Worm (Caenorhabditis elegans) whole organism, L4/young adult: ENCODE data around the gene C31H2.3.

ENCODE experiments used
- W03F9.2 ChIP-seq: fragments of 150-350 bp; optimal IDR thresholded peaks from 2 replicates; lab custom pipeline; 2014; ENCODE audit warnings: missing biosample characterization, missing genetic modification characterization
- dao-5 ChIP-seq: sonication (generic microtip); optimal IDR thresholded peaks from 2 replicates; lab custom pipeline; 2016; ENCODE audit warnings: missing genotype, missing genetic modification characterization, moderate library complexity, missing compliant biosample characterization
- him-1 ChIP-seq: sonication (generic microtip); optimal IDR thresholded peaks from 2 replicates; lab custom pipeline; 2016; ENCODE audit warnings: missing genotype, missing genetic modification reagents, missing genetic modification characterization, missing compliant biosample characterization

The C31H2.3 gene

DNA sequence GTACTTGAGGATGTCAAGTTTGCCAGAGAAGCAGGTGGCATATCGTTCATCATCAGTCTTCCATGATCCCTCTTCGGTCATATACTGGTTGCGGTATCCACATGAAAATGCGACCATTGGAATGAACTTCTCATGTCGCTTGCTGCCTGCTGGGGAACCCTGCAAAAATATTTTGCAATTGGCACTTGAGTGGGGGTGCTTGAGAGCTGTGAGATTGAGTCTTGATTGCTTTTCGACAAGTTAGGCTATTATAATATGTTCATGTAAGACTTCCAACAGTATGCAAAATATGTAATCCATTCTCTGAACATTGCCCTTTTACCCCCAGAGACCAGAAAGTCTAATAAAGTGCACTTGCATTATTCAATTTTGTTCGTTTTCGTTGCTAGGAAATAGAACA is 38.0 kb downstream of the C31H2.3 start:
- no peak for TF ChIP-seq W03F9.2 (tag; lab: Kevin White, UChicago)
- TF ChIP-seq dao-5 (tag; lab: Kevin White, UChicago), result no peak
- TF ChIP-seq him-1 (tag; lab: Kevin White, UChicago), result no peak

- TF ChIP-seq dao-5 (tag; lab: Kevin White, UChicago) (no peak), him-1 (tag; lab: Kevin White, UChicago) (no peak), W03F9.2 (tag; lab: Kevin White, UChicago) (no peak)
Measured at ce11 chrX:5115511-5115910, 38.7 kb downstream of the C31H2.3 start.

- no peak for TF ChIP-seq W03F9.2 (tag; lab: Kevin White, UChicago)
- no peak for TF ChIP-seq him-1 (tag; lab: Kevin White, UChicago)
- TF ChIP-seq dao-5 (tag; lab: Kevin White, UChicago), result no peak
Measured at ce11 chrX:5111894-5112293, 42.3 kb downstream of the C31H2.3 start.

DNA sequence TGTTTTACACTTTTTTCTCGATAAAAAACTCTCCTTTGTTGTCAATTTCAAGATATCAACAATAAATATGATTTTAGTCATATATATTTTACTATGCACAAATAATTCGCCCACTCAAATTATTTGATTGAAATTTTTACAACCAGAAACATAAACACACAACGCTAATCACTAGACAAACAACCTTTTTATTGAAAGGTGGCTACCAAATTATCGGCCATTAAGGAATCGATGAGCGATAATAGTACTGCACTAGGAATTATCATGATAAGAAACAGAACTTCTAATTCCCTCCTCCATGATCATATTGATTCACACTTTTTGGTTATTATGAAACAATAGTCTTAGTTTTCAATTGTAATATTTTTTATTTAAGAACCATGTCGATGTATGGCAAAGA is 45.0 kb downstream of the C31H2.3 start, which contains the start of gene C42D8.1:
TSS of gene C42D8.1 (plus strand) at position 377 of the 400 bp plus-strand sequence.
- TF ChIP-seq him-1 (tag; lab: Kevin White, UChicago), result no peak
- TF ChIP-seq W03F9.2 (tag; lab: Kevin White, UChicago), result no peak
- TF ChIP-seq dao-5 (tag; lab: Kevin White, UChicago), result no peak

DNA sequence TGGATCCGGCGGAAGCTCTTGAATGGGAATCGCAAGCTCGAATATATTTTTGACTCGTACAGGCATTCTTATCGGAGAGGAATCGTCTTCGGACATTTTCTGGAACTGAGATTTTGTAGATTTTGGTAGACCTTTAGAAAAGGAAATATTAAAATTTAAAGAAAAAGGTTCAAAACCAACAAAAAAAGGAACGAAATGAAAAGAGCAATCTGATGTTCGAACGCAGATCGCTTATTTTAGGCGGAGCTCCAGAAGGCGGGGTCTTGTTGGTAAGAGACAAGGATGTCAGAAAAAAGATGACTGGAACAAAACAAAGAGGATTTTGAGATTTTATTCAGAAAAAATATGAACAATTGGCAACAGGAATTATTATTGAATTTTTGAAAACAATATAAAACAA is 47.2 kb downstream of the C31H2.3 start, which contains the start of gene C42D8.9:
TSS of gene C42D8.9 (minus strand) at position 101 of the 400 bp plus-strand sequence.
- TF ChIP-seq W03F9.2 (tag; lab: Kevin White, UChicago) (no peak), him-1 (tag; lab: Kevin White, UChicago) (no peak), dao-5 (tag; lab: Kevin White, UChicago) (no peak)

- TF ChIP-seq dao-5 (tag; lab: Kevin White, UChicago), result no peak
Measured at ce11 chrX:5106187-5106694, 47.9 kb downstream of the C31H2.3 start.

DNA sequence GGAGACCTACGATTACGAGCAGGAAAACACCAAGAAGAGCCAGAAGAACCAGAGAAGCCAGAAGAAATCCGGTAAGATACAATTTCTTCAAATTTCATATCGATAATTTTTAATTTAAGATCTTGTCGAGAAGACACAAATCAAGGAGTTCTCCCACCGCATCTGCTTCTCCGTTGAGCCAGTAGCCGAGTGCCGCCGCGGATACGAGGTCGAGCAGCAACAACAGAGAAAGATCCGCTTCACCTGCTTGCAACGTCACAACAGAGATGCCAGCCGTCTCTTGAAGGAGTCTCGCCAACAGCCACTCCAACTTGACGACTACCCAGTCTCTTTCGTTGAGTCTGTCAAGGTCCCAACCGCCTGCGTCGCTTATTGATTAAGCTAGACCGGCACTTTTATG is 48.5 kb downstream of the C31H2.3 start:
- no peak for TF ChIP-seq him-1 (tag; lab: Kevin White, UChicago)
- no peak for TF ChIP-seq dao-5 (tag; lab: Kevin White, UChicago)

ce11 chrX:5103422-5103821 is 50.8 kb downstream of the C31H2.3 start:
- TF ChIP-seq dao-5 (tag; lab: Kevin White, UChicago) (no peak), him-1 (tag; lab: Kevin White, UChicago) (no peak), W03F9.2 (tag; lab: Kevin White, UChicago) (no peak)

DNA sequence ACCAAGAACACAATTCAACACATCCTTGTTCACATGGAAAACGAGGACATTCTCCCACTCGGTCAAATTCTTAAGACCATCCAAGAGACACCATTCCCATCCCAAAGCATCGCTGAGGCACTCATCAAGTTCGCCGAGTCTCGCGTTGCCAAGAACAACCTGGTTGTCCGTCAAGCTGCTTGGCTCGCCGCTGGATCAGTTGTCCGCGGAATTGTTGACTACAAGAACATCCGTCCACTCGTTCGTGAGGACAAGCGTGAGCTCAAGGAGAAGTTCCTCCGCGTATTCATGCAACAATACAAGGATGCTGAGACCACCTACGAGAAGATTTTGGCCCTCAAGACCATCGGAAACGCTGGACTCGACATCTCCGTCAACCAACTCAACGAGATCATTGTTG is 51.8 kb downstream of the C31H2.3 start:
- TF ChIP-seq W03F9.2 (tag; lab: Kevin White, UChicago) (no peak), him-1 (tag; lab: Kevin White, UChicago) (no peak), dao-5 (tag; lab: Kevin White, UChicago) (no peak)
